Worm (Caenorhabditis elegans): ENCODE data around the gene C31G12.3.

DNA sequence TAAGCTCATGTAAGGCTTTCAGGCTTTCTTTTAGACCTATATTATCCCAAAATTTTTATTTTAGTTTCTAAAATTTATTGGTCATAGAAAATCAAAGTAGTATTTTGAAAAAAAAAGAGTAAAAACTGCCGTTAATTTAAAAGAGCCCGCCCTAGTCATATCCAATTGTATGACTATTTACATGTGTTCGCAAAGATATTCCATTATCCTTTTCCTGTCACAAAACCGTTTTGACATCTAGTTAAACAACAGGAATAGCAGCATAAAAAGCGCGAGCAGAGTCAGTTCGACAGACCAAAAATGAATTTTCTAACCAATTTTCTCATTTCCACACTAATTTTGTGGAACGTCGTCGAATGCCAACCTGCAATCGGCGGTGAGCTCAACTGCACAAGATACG lies 10.0 kb downstream of the C31G12.3 start, which contains the start of gene F16H6.3:
- TF ChIP-seq aly-1 (tag; optimal IDR thresholded peaks at IDR 0.05) (no peak), flt-1 (GFP tag; IDR thresholded peaks at IDR 0.05) (no peak), ets-7 (tag; optimal IDR thresholded peaks at IDR 0.05) (no peak), ama-1 (optimal IDR thresholded peaks at IDR 0.05) (no peak), ceh-36 (tag; optimal IDR thresholded peaks at IDR 0.05) (no peak), tra-4 (tag; optimal IDR thresholded peaks at IDR 0.05) (no peak), scrt-1 (GFP tag; IDR thresholded peaks at IDR 0.05) (no peak), sea-1 (GFP tag; conservative IDR thresholded peaks at IDR 0.05) (no peak), hmbx-1 (tag; optimal IDR thresholded peaks at IDR 0.05) (no peak), ceh-13 (GFP tag; optimal IDR thresholded peaks at IDR 0.05) (no peak), hnd-1 (tag; optimal IDR thresholded peaks at IDR 0.05) (no peak)

Measured in whole organism, early embryonic.